Worm (Caenorhabditis elegans) whole organism, dauer: ENCODE data around the gene F53H1.3.

Experiments
- unc-62 ChIP-seq: sonication (generic microtip); optimal IDR thresholded peaks from 2 replicates; lab custom pipeline; 2017; ENCODE audit warnings: missing biosample characterization, missing genetic modification reagents, missing genetic modification characterization

The F53H1.3 gene

ce11 chrIV:1365771-1366170, 36.8 kb downstream of the F53H1.3 start:
- TF ChIP-seq unc-62 (GFP tag; lab: Kevin White, UChicago): no peak

- TF ChIP-seq unc-62 (GFP tag; lab: Kevin White, UChicago): no peak
These were observed 38.1 kb downstream of the F53H1.3 start for ce11 chrIV:1367041-1367440.

DNA sequence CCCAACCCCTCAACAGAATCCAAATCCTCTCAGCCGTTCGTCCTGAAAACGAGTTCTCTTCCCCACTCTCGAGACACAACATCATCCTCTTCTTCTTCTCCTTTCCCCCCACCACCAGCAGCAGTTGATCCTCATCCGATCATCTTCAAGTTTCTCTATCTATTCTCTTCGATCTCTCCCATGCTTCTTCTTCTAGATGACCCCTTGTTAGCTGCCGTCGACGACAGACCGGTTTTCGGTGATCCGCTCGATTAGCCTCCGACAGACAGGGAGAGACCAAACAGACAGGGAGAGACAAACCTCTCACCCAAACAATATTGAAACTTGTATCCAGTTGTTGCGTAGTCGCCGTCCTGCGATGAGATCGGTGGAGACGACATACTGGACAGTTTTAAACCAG, 42.3 kb downstream of the F53H1.3 start:
- TF ChIP-seq unc-62 (GFP tag; lab: Kevin White, UChicago): no peak

- TF ChIP-seq unc-62 (GFP tag; lab: Kevin White, UChicago): no peak
These were observed 46.3 kb downstream of the F53H1.3 start for ce11 chrIV:1375289-1375688.

- TF ChIP-seq unc-62 (GFP tag; lab: Kevin White, UChicago): no peak
These were observed 48.7 kb downstream of the F53H1.3 start for ce11 chrIV:1377699-1378098.

- no peak for TF ChIP-seq unc-62 (GFP tag; lab: Kevin White, UChicago)
These were observed 50.0 kb downstream of the F53H1.3 start for ce11 chrIV:1378954-1379353.

- TF ChIP-seq unc-62 (GFP tag; lab: Kevin White, UChicago): no peak
These were observed 51.4 kb downstream of the F53H1.3 start for ce11 chrIV:1380350-1380749.

- TF ChIP-seq unc-62 (GFP tag; lab: Kevin White, UChicago): no peak
These were observed 52.8 kb downstream of the F53H1.3 start for ce11 chrIV:1381596-1382274.

ce11 chrIV:1385500-1385899, 56.5 kb downstream of the F53H1.3 start:
- no peak for TF ChIP-seq unc-62 (GFP tag; lab: Kevin White, UChicago)

- no peak for TF ChIP-seq unc-62 (GFP tag; lab: Kevin White, UChicago)
These were observed 57.0 kb downstream of the F53H1.3 start, which contains the start of gene nhr-41 for ce11 chrIV:1385915-1386314. Gene nhr-41 (plus strand): TSS chrIV:1386215.

- no peak for TF ChIP-seq unc-62 (GFP tag; lab: Kevin White, UChicago)
These were observed 59.1 kb downstream of the F53H1.3 start for ce11 chrIV:1388079-1388478.
